Worm (Caenorhabditis elegans): ENCODE measurements around the gene ZK355.2.

ce11 chrII:2946438-2946837 lies 22.7 kb downstream of the ZK355.2 start, which contains the start of gene srw-79:
- TF ChIP-seq him-1 (tag; optimal IDR thresholded peaks at IDR 0.05) (no peak), dao-5 (tag; optimal IDR thresholded peaks at IDR 0.05) (no peak)
